Fruit fly (Drosophila melanogaster): ENCODE results near the gene TwdlZ.

- no peak for TF ChIP-seq CG9932 (GFP tag; IDR thresholded peaks at IDR 0.05)
- no peak for TF ChIP-seq D (optimal IDR thresholded peaks at IDR 0.05)
- peak; percentile 24 for TF ChIP-seq D (GFP tag; optimal IDR thresholded peaks at IDR 0.05)
- TF ChIP-seq zfh1 (GFP tag; IDR thresholded peaks at IDR 0.05): peak; percentile 41; the same call in 1 of the 3 replicates
- no peak for TF ChIP-seq CG12769 (tag; optimal IDR thresholded peaks at IDR 0.05)
- no peak for TF ChIP-seq ATbp (GFP tag; optimal IDR thresholded peaks at IDR 0.05)
- peak; percentile 38; the same call in 1 of the 2 replicates for TF ChIP-seq CG32772 (GFP tag; IDR thresholded peaks at IDR 0.05)
Measured at dm6 chrX:16690499-16690898, 47.5 kb upstream of the TwdlZ start.

All from whole organism, embryonic.